Fruit fly (Drosophila melanogaster) whole organism, pupa: ENCODE results near the gene CG17321.

Experiments
- CG13204 ChIP-seq: fragments of 200-800 bp; sonication (Bioruptor generic); optimal IDR thresholded peaks from 2 replicates; lab custom pipeline; 2018; ENCODE audit warnings: missing biosample characterization, mild to moderate bottlenecking, missing genetic modification characterization, moderate library complexity
- CG14655 ChIP-seq: fragments of 200-800 bp; sonication (Bioruptor generic); optimal IDR thresholded peaks from 3 replicates; lab custom pipeline; 2017; ENCODE audit warnings: mild to moderate bottlenecking, missing biosample characterization, missing genetic modification reagents, missing genetic modification characterization
- CG8159 ChIP-seq: fragments of 200-800 bp; sonication (Bioruptor generic); optimal IDR thresholded peaks from 3 replicates; lab custom pipeline; 2018; ENCODE audit warnings: missing biosample characterization, mild to moderate bottlenecking, missing genetic modification characterization, moderate library complexity
- D1 ChIP-seq: fragments of 200-800 bp; sonication (Bioruptor generic); optimal IDR thresholded peaks from 2 replicates; lab custom pipeline; 2018; ENCODE audit warnings: missing biosample characterization, mild to moderate bottlenecking, missing genetic modification characterization, moderate library complexity
- fd96Ca ChIP-seq: fragments of 200-800 bp; sonication (Bioruptor generic); IDR thresholded peaks from 3 replicates; pipeline ENCODE4 v1.3.6; 2022; ENCODE audit warnings: missing biosample characterization, missing genetic modification characterization

dm6 chr2L:18819044-18819443 lies 25.9 kb upstream of the CG17321 start, which contains the start of gene Ugt36F1:
- no peak for TF ChIP-seq D1 (tag; lab: Kevin White, UChicago)
- TF ChIP-seq CG13204 (GFP tag; lab: Kevin White, UChicago): no peak
- no peak for TF ChIP-seq CG14655 (GFP tag; lab: Kevin White, UChicago)
- no peak for TF ChIP-seq CG8159 (tag; lab: Kevin White, UChicago)
- no peak for TF ChIP-seq fd96Ca (GFP tag; lab: Robert Waterston, UW)
